Fruit fly (Drosophila melanogaster) whole organism, prepupa: ENCODE results near the gene Or65c.

Source experiments
- Blimp-1 ChIP-seq: fragments of 200-800 bp; sonication (Bioruptor generic); optimal IDR thresholded peaks from 3 replicates; lab custom pipeline; 2017; ENCODE audit warnings: missing biosample characterization, missing genetic modification characterization, mild to moderate bottlenecking, moderate library complexity, missing genetic modification reagents
- CG10631 ChIP-seq: fragments of 200-800 bp; sonication (Bioruptor generic); optimal IDR thresholded peaks from 2 replicates; lab custom pipeline; 2016; ENCODE audit warnings: missing biosample characterization, missing genetic modification characterization
- CG31627 ChIP-seq: fragments of 200-800 bp; sonication (Bioruptor generic); optimal IDR thresholded peaks from 3 replicates; lab custom pipeline; 2016; ENCODE audit warnings: missing biosample characterization, missing genetic modification characterization
- CG6163 ChIP-seq: fragments of 200-800 bp; sonication (Bioruptor generic); IDR thresholded peaks from 3 replicates; pipeline ENCODE4 v1.3.6; 2022; ENCODE audit warnings: missing biosample characterization, missing genetic modification characterization
- CG6808 ChIP-seq: fragments of 200-800 bp; sonication (Bioruptor generic); optimal IDR thresholded peaks from 3 replicates; lab custom pipeline; 2017; ENCODE audit warnings: missing biosample characterization, missing genetic modification characterization, mild to moderate bottlenecking, moderate library complexity, missing genetic modification reagents
- Eip75B ChIP-seq: fragments of 200-800 bp; sonication (Bioruptor generic); optimal IDR thresholded peaks from 3 replicates; lab custom pipeline; 2016; ENCODE audit warnings: missing biosample characterization, missing genetic modification characterization
- Hr4 ChIP-seq: fragments of 200-800 bp; sonication (Bioruptor generic); optimal IDR thresholded peaks from 3 replicates; lab custom pipeline; 2016; ENCODE audit warnings: missing biosample characterization, missing genetic modification characterization
- Lpt ChIP-seq: fragments of 200-800 bp; sonication (Bioruptor generic); optimal IDR thresholded peaks from 3 replicates; lab custom pipeline; 2016; ENCODE audit warnings: missing biosample characterization, missing genetic modification characterization
- Sox15 ChIP-seq: fragments of 200-800 bp; sonication (Bioruptor generic); optimal IDR thresholded peaks from 3 replicates; lab custom pipeline; 2016; ENCODE audit warnings: missing biosample characterization, missing genetic modification characterization
- fkh ChIP-seq: fragments of 200-800 bp; sonication (Bioruptor generic); optimal IDR thresholded peaks from 3 replicates; lab custom pipeline; 2017; ENCODE audit warnings: missing biosample characterization, mild to moderate bottlenecking, missing genetic modification characterization, moderate library complexity
- net ChIP-seq: fragments of 200-800 bp; sonication (Bioruptor generic); optimal IDR thresholded peaks from 3 replicates; lab custom pipeline; 2016; ENCODE audit warnings: missing biosample characterization, missing genetic modification characterization
- ss ChIP-seq, 2 experiments: fragments of 200-800 bp; sonication (Bioruptor generic); optimal IDR thresholded peaks; 2 replicates in 1 of 2; 3 replicates in 1 of 2; lab custom pipeline; 2017 to 2018; ENCODE audit warnings: mild to moderate bottlenecking in 2 of 2, missing biosample characterization in 2 of 2, missing genetic modification characterization in 2 of 2, moderate library complexity in 1 of 2

- TF ChIP-seq ss (GFP tag; optimal IDR thresholded peaks at IDR 0.05; lab: Kevin White, UChicago), result no peak
- no peak for TF ChIP-seq CG31627 (GFP tag; lab: Kevin White, UChicago)
- TF ChIP-seq Lpt (GFP tag; lab: Kevin White, UChicago), result no peak
- peak; percentile 68 for TF ChIP-seq Hr4 (GFP tag; lab: Kevin White, UChicago)
- no peak for TF ChIP-seq fkh (GFP tag; lab: Kevin White, UChicago)
- TF ChIP-seq Blimp-1 (GFP tag; lab: Kevin White, UChicago), result no peak
- TF ChIP-seq Eip75B (GFP tag; lab: Kevin White, UChicago), result no peak
- no peak for TF ChIP-seq CG6163 (GFP tag; lab: Robert Waterston, UW)
- no peak for TF ChIP-seq CG6808
- TF ChIP-seq Sox15, result no peak
- no peak for TF ChIP-seq CG10631 (GFP tag; lab: Kevin White, UChicago)
- no peak for TF ChIP-seq net (GFP tag; lab: Kevin White, UChicago)
Measured at dm6 chr3L:6322680-6323079, 4.7 kb upstream of the Or65c start.
